Fruit fly (Drosophila melanogaster): ENCODE measurements around the gene H15.

DNA sequence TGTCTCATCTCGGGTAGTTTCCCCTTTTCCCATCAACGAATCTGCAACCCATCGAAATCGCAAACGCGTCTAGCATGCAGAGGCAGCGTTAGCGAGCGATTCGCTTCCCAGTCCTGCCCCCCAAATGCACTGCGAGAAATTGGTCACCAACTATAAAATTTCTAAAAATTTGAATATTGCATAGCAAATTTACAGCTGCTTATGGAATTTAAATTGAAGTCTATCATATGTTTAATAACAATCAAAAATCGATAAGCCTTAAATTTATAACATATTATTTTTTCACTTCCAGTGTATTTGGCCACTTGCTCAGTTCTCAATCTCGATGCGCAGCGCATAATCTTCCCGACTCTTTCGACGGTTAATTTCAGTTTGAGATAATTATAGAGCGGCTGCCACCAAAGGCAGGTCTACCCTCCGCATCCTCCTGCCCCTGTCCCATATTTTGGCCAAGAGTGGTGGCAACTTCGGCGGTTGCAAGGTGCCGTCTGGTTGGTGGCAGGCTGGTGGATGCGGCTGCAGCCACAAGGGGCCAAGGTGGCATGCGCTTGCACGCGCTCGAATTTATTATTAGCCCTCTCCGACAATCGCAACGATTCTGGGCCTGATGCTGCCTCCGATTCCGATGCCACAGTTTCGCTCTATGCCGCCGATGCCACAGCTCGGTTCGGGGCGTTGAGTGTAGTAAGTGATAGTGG lies 22.9 kb downstream of the H15 start:
- TF ChIP-seq dsf (GFP tag; optimal IDR thresholded peaks at IDR 0.05; ENCODE audit: borderline replicate concordance) = no peak
- TF ChIP-seq pan (optimal IDR thresholded peaks at IDR 0.05) = no peak
- TF ChIP-seq fru (GFP tag; optimal IDR thresholded peaks at IDR 0.05) = peak; percentile 77
- TF ChIP-seq h (GFP tag; optimal IDR thresholded peaks at IDR 0.05) = peak; percentile 84
- TF ChIP-seq dl (GFP tag; optimal IDR thresholded peaks at IDR 0.05; ENCODE audit: insufficient read depth in 1 of 2, partially characterized antibody in 2 of 2) = no peak
- TF ChIP-seq Abd-B (GFP tag; optimal IDR thresholded peaks at IDR 0.05) = no peak
- peak; percentile 75 for TF ChIP-seq OdsH (GFP tag; optimal IDR thresholded peaks at IDR 0.05)
- TF ChIP-seq psq (GFP tag; optimal IDR thresholded peaks at IDR 0.05) = peak; percentile 52
- TF ChIP-seq N (GFP tag; optimal IDR thresholded peaks at IDR 0.05) = no peak
- TF ChIP-seq Jra (GFP tag; optimal IDR thresholded peaks at IDR 0.05) = peak; percentile 45
